Worm (Caenorhabditis elegans) whole organism, midembryonic: Measurements from ENCODE around the gene W04B5.3.
A peak's percentile ranks its signal among the peaks of the same experiment; 100 is the strongest.

Experiments used
- T22C8.4 ChIP-seq: fragments of 200-800 bp; sonication (Bioruptor generic); IDR thresholded peaks from 2 replicates; pipeline ENCODE4 v1.3.6; 2022; ENCODE audit warnings: missing genetic modification characterization, missing compliant biosample characterization
- cog-1 ChIP-seq: sonication (generic microtip); optimal IDR thresholded peaks from 2 replicates; lab custom pipeline; 2016; ENCODE audit warnings: missing genetic modification characterization, missing compliant biosample characterization
- flt-1 ChIP-seq: fragments of 200-800 bp; sonication (Bioruptor generic); IDR thresholded peaks from 2 replicates; pipeline ENCODE4 v1.3.6; 2022; ENCODE audit warnings: missing genetic modification characterization, missing compliant biosample characterization
- klf-2 ChIP-seq: fragments of 200-800 bp; sonication (Bioruptor generic); conservative IDR thresholded peaks from 2 replicates; pipeline ENCODE4 v1.3.6; 2022; ENCODE audit warnings: missing genetic modification reagents, missing genetic modification characterization, missing compliant biosample characterization
- med-1 ChIP-seq: sonication (generic microtip); optimal IDR thresholded peaks from 2 replicates; lab custom pipeline; 2017; ENCODE audit warnings: missing genetic modification characterization, mild to moderate bottlenecking, missing compliant biosample characterization, antibody characterized with exemption, missing genetic modification reagents; ENCODE audit not compliant: insufficient read depth
- ref-1 ChIP-seq: fragments of 200-800 bp; sonication (Bioruptor generic); conservative IDR thresholded peaks from 2 replicates; pipeline ENCODE4 v1.3.6; 2022; ENCODE audit warnings: missing genetic modification reagents, missing genetic modification characterization, missing compliant biosample characterization
- tab-1 ChIP-seq: fragments of 200-800 bp; sonication (Bioruptor generic); IDR thresholded peaks from 2 replicates; pipeline ENCODE4 v1.3.6; 2022; ENCODE audit warnings: missing genetic modification characterization, missing compliant biosample characterization
- ztf-23 ChIP-seq: fragments of 200-800 bp; sonication (Bioruptor generic); IDR thresholded peaks from 2 replicates; pipeline ENCODE4 v1.3.6; 2022; ENCODE audit warnings: missing genetic modification reagents, missing genetic modification characterization, missing compliant biosample characterization
- ztf-29 ChIP-seq: fragments of 200-800 bp; sonication (Bioruptor generic); IDR thresholded peaks from 2 replicates; pipeline ENCODE4 v1.3.6; 2022; ENCODE audit warnings: missing genetic modification reagents, missing genetic modification characterization, missing compliant biosample characterization

Gene W04B5.3

DNA sequence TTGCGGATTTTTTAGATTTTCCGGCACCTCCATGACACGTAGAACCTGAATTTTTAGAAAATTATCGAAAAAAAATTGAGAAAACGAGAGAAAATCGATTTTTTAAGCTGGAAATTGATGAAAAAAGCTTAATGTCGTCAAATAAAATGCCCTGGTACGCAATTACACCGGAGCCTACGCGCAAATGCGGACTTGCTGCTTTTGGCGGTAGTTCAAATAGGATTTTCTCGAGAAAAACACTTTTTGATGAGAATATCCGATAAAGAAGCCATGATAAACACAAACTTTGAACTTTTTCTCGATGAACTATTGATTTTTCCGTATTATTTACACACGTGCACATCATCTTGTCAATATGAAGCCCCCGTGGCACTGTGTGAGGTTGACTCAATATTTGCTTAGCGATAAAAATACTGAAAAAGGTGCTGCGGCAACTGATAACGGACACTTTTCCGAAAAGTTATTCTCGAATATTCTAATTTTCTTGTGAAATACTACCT is at the start of gene W04B5.3, which contains the start of gene W04B5.5:
Gene W04B5.3 (plus strand): TSS at position 356 of the 500 bp plus-strand sequence.
Gene W04B5.5 (minus strand): TSS at position 51 of the 500 bp plus-strand sequence.
- TF ChIP-seq ztf-23 (no peak), flt-1 (GFP tag; lab: Robert Waterston, UW) (no peak), ref-1 (GFP tag; lab: Robert Waterston, UW) (no peak), T22C8.4 (no peak), med-1 (GFP tag; lab: Kevin White, UChicago) (no peak), klf-2 (no peak), ztf-29 (no peak), tab-1 (GFP tag; lab: Robert Waterston, UW) (no peak), cog-1 (tag; lab: Kevin White, UChicago) (no peak)

DNA sequence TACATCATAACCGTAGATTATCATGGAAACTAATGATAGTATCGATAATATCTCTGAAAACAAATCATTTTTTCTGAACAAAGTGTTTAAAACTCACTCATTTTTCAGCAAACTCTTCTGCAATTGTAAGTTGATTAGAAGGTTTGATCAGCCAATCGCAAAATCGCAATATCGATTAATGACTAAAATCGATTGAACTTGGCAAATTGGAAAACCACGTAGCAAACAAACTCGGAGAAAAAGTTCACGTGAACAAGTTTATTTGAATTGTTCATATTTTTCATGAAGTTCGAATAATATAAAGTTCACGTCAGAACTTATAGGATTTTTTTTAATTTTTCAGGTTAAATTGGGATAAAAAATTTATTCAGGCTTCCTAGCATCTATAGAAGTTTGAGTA is 46.5 kb upstream of the W04B5.3 start, which contains the start of gene H04J21.1:
Gene H04J21.1 (minus strand): TSS at position 101 of the 400 bp plus-strand sequence.
- TF ChIP-seq ztf-29 (no peak), flt-1 (GFP tag; lab: Robert Waterston, UW) (no peak), ztf-23 (no peak), T22C8.4 (no peak), med-1 (GFP tag; lab: Kevin White, UChicago) (no peak), ref-1 (GFP tag; lab: Robert Waterston, UW) (no peak), tab-1 (GFP tag; lab: Robert Waterston, UW) (no peak), cog-1 (tag; lab: Kevin White, UChicago) (no peak), klf-2 (no peak)

DNA sequence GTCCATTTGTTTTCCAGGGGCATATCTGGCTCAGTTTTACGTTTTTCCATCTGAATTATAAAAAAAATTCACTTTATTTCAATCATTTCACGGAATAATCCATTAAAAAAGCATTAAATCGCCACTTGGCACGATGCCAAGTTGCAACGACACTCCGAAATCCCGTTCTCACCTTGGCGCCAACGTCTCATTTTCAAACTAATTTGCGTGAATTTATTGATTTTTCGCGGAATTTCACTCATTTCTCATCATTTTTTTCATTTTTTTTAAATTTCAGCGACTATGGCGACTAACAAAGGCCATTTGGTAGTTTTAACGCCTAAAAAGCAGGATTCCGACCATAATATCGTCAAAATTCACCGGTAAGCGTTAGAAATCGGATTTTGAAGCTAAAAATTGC is 42.4 kb upstream of the W04B5.3 start, which contains the start of gene H14E04.2:
Gene H14E04.2 (plus strand): TSS at position 276 of the 400 bp plus-strand sequence.
- TF ChIP-seq ztf-23 (no peak), T22C8.4 (peak; percentile 59; the same call in 1 of the 2 replicates)

DNA sequence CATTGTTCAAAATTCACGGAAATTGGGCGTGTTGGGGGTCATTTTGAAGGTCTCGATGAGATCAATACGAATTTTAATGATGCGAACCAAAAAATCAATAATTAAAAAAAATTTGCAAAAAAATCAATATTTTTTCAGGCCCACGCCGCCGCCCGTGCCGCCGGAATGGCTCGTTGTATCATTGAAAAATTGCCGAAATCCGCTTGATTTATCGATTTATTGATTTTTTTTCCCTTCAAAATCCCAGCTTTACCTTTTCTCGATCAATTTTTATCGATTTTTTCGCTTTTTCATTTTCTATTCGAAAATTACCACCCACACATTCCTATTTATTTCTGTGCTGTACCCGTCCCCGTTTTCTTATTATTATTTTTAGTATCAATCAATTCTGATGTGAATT is 34.0 kb upstream of the W04B5.3 start:
- TF ChIP-seq ztf-29 (no peak), flt-1 (GFP tag; lab: Robert Waterston, UW) (no peak), ref-1 (GFP tag; lab: Robert Waterston, UW) (no peak), T22C8.4 (peak; percentile 76), klf-2 (no peak)

DNA sequence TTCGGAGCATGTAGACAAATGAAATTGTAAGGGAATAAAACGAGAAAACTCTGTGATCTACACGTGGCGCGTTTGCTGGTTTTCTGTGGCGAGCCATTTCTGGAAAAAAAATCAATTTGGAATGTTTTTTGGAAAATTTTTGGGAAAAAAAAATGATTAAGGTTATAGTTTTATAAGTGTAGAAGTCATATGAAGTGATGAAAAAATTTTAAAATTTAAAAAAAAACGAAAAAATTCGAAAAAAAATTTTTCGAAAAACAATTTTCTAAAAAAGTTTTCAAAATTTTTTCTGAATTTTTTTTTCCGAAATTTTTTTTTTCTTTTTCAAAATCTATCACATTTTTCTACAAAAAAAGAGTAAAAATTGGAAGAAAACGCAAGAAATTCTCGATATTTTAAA is 31.8 kb upstream of the W04B5.3 start, which contains the start of gene H14E04.3:
Gene H14E04.3 (minus strand): TSS at position 101 of the 400 bp plus-strand sequence.
- TF ChIP-seq flt-1 (GFP tag; lab: Robert Waterston, UW) (no peak), tab-1 (GFP tag; lab: Robert Waterston, UW) (no peak), ref-1 (GFP tag; lab: Robert Waterston, UW) (no peak), med-1 (GFP tag; lab: Kevin White, UChicago) (no peak), T22C8.4 (no peak)

DNA sequence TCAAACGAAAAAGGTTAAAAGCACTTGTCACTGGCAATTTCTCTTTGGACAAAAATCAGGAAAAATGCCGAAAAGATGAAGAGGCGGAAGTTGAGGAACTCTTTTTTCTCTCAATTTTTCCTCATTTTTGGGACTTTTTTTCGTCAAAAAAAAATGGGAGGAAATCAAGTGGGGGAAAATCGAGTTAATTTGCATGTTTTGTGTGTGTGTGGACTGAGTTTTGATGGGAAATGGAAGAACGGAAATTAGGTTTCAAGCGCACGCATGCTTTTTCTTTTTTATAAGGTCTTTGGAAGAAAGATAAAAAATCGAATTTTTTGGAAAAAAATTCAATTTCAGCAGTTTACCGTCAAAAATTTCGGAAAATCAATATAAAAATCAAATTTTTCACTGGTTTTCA is 26.6 kb upstream of the W04B5.3 start:
- no peak for TF ChIP-seq ref-1 (GFP tag; lab: Robert Waterston, UW)
- no peak for TF ChIP-seq ztf-29
- no peak for TF ChIP-seq klf-2
- no peak for TF ChIP-seq flt-1 (GFP tag; lab: Robert Waterston, UW)
- TF ChIP-seq ztf-23: no peak
- no peak for TF ChIP-seq tab-1 (GFP tag; lab: Robert Waterston, UW)
- no peak for TF ChIP-seq cog-1 (tag; lab: Kevin White, UChicago)
- TF ChIP-seq T22C8.4: no peak
- TF ChIP-seq med-1 (GFP tag; lab: Kevin White, UChicago): no peak

DNA sequence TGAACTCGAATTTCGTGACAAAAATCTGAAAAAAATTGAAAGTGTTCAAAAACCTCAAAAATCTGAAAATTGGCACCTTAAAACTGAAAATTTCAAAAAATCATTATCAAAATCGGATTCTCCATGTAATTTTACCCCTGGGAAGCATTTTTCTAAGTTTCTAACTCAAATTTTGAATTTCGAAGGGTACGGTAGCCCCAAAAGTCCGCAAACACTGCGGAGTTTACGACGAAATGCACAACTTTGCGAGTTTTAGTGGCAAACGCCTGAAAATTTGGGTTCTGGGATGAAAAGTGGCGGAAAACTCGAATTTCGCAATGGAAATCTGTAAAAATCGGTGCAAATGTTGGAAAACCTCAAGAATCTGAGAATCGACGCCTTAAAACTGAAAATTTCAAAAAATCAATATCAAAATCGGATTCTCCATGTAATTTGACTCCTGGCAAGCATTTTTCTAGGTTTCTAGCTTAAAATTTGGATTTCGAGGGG is 24.6 kb upstream of the W04B5.3 start:
- TF ChIP-seq T22C8.4 (no peak), klf-2 (no peak), med-1 (GFP tag; lab: Kevin White, UChicago) (no peak), flt-1 (GFP tag; lab: Robert Waterston, UW) (no peak), cog-1 (tag; lab: Kevin White, UChicago) (no peak), ref-1 (GFP tag; lab: Robert Waterston, UW) (no peak)

DNA sequence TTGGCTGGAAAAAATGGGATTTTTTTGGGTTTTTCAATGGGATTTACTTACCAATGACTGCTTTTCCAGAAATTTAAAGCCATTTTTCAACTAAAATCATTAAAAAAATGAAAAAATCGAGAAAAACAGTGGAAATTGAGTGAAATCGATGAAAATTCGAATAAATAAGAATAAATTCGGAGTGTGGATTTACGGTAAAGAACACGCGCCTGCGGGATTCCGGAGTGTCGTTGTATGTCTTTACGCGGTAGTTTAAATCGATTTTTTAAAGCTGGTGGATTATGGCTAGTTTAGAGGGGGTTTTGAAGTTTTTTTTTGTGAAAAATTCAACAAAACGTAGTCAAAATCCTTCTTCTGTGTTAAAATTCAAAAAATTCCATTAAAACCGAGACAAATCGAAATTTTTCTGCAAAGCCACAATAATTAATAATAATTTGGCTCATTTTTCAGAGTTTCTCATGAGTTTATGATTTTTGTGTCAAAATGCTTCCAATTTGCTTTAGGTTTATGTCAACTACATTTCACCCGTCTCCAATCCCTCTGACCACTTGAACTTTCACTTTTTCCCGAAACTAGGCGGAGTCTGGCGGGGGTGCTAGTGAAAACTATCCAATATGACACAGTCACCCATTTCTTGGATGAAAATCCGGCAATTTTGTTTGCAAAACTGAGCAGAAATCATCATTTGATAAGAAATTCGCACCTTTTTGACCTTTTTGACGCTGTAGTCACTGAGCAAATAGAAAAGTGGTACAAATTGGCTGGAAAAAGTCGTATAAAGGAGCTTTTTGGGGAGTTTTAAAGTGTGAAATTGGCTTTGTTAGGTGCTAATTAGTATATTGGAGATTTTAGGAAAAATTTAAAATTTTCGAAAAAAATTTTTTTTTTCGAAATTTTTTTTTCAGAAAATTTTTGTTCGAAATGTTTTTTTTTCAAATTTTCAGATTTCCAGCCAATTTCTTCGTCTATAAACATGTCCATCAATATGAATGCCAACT is 16.9 kb upstream of the W04B5.3 start, which contains the start of the genes cic-1 and strm-1:
Gene cic-1 (minus strand): TSS at position 96 of the 998 bp plus-strand sequence.
Gene strm-1 (plus strand): TSS at position 945 of the 998 bp plus-strand sequence.
- TF ChIP-seq cog-1 (tag; lab: Kevin White, UChicago): no peak
- TF ChIP-seq tab-1 (GFP tag; lab: Robert Waterston, UW): no peak
- no peak for TF ChIP-seq med-1 (GFP tag; lab: Kevin White, UChicago)
- no peak for TF ChIP-seq ztf-29
- TF ChIP-seq klf-2: no peak
- peak; percentile 66 for TF ChIP-seq T22C8.4
- TF ChIP-seq flt-1 (GFP tag; lab: Robert Waterston, UW): no peak

DNA sequence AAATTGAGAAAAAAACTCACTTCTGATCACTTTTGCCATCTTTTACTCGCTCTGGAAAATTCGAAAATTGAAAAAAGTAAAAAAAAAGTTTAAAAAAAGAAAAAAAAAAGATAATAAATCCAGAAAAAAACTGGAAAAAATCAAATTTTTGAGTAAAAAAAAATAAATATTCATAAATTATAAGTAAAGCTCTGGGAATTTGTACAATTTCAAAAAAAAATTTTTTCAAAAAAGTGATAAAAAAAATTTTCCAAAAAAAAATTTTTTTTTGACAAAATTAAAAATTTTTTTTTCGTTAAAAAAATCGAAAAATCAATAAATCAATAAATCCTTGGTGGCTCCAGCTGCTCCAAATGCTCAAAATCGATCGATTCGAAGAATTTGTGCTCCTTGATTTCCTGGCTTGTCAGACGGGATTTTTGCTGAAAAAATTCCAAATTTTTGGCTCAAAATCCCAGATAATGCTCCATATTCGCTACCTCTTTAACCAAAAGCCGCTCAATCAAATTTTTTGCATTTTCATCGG is 7.3 kb upstream of the W04B5.3 start, which contains the start of gene mrpl-30:
Gene mrpl-30 (minus strand): TSS at position 51 of the 526 bp plus-strand sequence.
- TF ChIP-seq T22C8.4: 0 out of 2 replicates have a peak, but pooled peaks have one; percentile 47
- TF ChIP-seq klf-2: no peak

DNA sequence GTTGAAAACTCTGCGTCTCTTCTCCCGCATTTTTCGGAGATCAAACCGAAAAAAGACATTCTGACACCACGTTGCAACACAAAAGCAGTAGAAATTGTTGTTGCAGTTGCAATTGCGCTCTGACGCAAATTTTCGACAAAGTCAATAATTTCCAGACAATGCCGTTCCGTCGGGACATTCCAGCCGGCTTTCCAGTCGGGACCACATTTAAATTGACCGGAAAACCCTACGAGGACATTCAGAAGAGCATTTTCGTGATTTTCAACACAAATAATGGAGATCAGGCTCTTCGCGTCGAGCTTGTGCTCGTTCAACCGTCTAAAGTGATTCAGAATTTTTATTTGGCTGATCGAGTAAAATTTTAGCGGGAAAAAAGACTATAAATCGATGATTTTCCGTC is 667 bp downstream of the W04B5.3 start:
- no peak for TF ChIP-seq cog-1 (tag; lab: Kevin White, UChicago)
- no peak for TF ChIP-seq klf-2
- TF ChIP-seq ztf-29: no peak
- TF ChIP-seq flt-1 (GFP tag; lab: Robert Waterston, UW): no peak
- no peak for TF ChIP-seq T22C8.4
- no peak for TF ChIP-seq med-1 (GFP tag; lab: Kevin White, UChicago)
- TF ChIP-seq tab-1 (GFP tag; lab: Robert Waterston, UW): no peak
- no peak for TF ChIP-seq ztf-23
- TF ChIP-seq ref-1 (GFP tag; lab: Robert Waterston, UW): no peak
